Fruit fly (Drosophila melanogaster) S2 (cell line): ENCODE data around the gene CG14961.

ENCODE experiments used
- CG8478 ChIP-seq: fragments of >200 bp; optimal IDR thresholded peaks from 2 replicates; lab custom pipeline; 2018
- CTCF ChIP-seq, 2 experiments: fragments of >200 bp; optimal IDR thresholded peaks; 2 replicates each; lab custom pipeline; 2018

DNA sequence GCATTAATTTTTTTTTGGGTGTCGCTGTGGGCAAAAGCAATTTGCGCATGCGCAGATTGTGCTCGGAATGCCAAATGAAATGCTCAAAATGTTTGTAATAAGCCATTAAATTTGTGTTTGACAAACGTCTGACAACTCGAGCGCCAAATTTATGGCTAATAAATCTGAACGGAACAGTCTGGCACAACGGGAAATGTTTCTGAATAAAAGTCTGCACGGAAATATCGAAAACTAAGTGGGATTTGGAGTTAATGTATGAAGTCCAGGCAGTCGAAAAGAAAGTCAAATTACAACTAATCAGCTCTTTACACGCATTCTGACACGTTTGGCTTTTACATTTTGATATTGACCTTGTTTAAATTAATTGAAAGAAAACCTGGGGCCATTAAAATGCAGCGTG is 38.7 kb upstream of the CG14961 start, which contains the start of gene CG12009:
- TF ChIP-seq CG8478 (lab: Kevin White, UChicago) (no peak), CTCF (optimal IDR thresholded peaks at IDR 0.05; lab: Kevin White, UChicago) (no peak)
